Fruit fly (Drosophila melanogaster) whole organism, embryonic: ENCODE measurements around the gene CG4972.
A peak's percentile ranks its signal among the peaks of the same experiment; 100 is the strongest.

Experiments
- Blimp-1 ChIP-seq: fragments of 200-800 bp; sonication (Bioruptor generic); optimal IDR thresholded peaks from 3 replicates; lab custom pipeline; 2018; ENCODE audit warnings: missing biosample characterization, missing genetic modification characterization, mild to moderate bottlenecking, moderate library complexity, missing genetic modification reagents
- CG10267 ChIP-seq: fragments of 200-800 bp; sonication (Bioruptor generic); optimal IDR thresholded peaks from 2 replicates; lab custom pipeline; 2018; ENCODE audit warnings: missing biosample characterization, mild to moderate bottlenecking, missing genetic modification characterization, moderate library complexity
- CG10321 ChIP-seq: fragments of 200-800 bp; sonication (Bioruptor generic); IDR thresholded peaks from 2 replicates; pipeline ENCODE4 v1.3.6; 2022; ENCODE audit warnings: missing biosample characterization, missing genetic modification characterization
- CG12299 ChIP-seq: fragments of 200-800 bp; sonication (Bioruptor generic); optimal IDR thresholded peaks from 2 replicates; lab custom pipeline; 2018; ENCODE audit warnings: missing biosample characterization, mild to moderate bottlenecking, missing genetic modification characterization
- CG17912 ChIP-seq: fragments of 200-800 bp; sonication (Bioruptor generic); optimal IDR thresholded peaks from 2 replicates; lab custom pipeline; 2018; ENCODE audit warnings: missing biosample characterization, mild to moderate bottlenecking, missing genetic modification characterization
- CG18262 ChIP-seq: fragments of 200-800 bp; optimal IDR thresholded peaks from 3 replicates; lab custom pipeline; 2019; ENCODE audit warnings: missing biosample characterization, mild to moderate bottlenecking, missing genetic modification characterization, moderate library complexity
- CG31224 ChIP-seq: fragments of 200-800 bp; sonication (Bioruptor generic); IDR thresholded peaks from 2 replicates; pipeline ENCODE4 v1.3.6; 2022; ENCODE audit warnings: missing biosample characterization, missing genetic modification characterization
- CG32767 ChIP-seq: fragments of 200-800 bp; sonication (Bioruptor generic); IDR thresholded peaks from 2 replicates; pipeline ENCODE4 v1.3.6; 2022; ENCODE audit warnings: missing biosample characterization, missing genetic modification characterization
- CG4424 ChIP-seq: fragments of 200-800 bp; sonication (Bioruptor generic); optimal IDR thresholded peaks from 3 replicates; lab custom pipeline; 2016; ENCODE audit warnings: missing biosample characterization, missing genetic modification characterization
- CG4617 ChIP-seq: fragments of 200-800 bp; sonication (Bioruptor generic); optimal IDR thresholded peaks from 3 replicates; lab custom pipeline; 2016; ENCODE audit warnings: missing biosample characterization, missing genetic modification characterization, borderline replicate concordance
- CG4820 ChIP-seq: fragments of 200-800 bp; sonication (Bioruptor generic); optimal IDR thresholded peaks from 3 replicates; lab custom pipeline; 2016; ENCODE audit warnings: missing biosample characterization, missing genetic modification characterization
- CG6654 ChIP-seq: fragments of 200-800 bp; sonication (Bioruptor generic); optimal IDR thresholded peaks from 2 replicates; lab custom pipeline; 2017; ENCODE audit warnings: missing biosample characterization, mild to moderate bottlenecking, missing genetic modification characterization
- CG7372 ChIP-seq: fragments of 200-800 bp; sonication (Bioruptor generic); IDR thresholded peaks from 2 replicates; pipeline ENCODE4 v1.3.6; 2022; ENCODE audit warnings: missing biosample characterization, missing genetic modification characterization
- CG8281 ChIP-seq: fragments of 200-800 bp; sonication (Bioruptor generic); optimal IDR thresholded peaks from 2 replicates; lab custom pipeline; 2018; ENCODE audit warnings: missing biosample characterization, mild to moderate bottlenecking, missing genetic modification characterization, moderate library complexity
- CG8290 ChIP-seq, 3 experiments: fragments of 200-800 bp; sonication (Bioruptor generic); optimal IDR thresholded peaks; 2 replicates each; lab custom pipeline; 2016 to 2019; ENCODE audit warnings: missing biosample characterization in 3 of 3, missing genetic modification characterization in 3 of 3, mild to moderate bottlenecking in 2 of 3, moderate library complexity in 1 of 3
- CG9215 ChIP-seq: fragments of 200-800 bp; sonication (Bioruptor generic); IDR thresholded peaks from 2 replicates; pipeline ENCODE4 v1.3.6; 2022; ENCODE audit warnings: missing biosample characterization, missing genetic modification characterization
- CG9437 ChIP-seq: fragments of 200-800 bp; sonication (Bioruptor generic); optimal IDR thresholded peaks from 2 replicates; lab custom pipeline; 2018; ENCODE audit warnings: missing biosample characterization, mild to moderate bottlenecking, missing genetic modification characterization
- CG9797 ChIP-seq: fragments of 200-800 bp; sonication (Bioruptor generic); optimal IDR thresholded peaks from 3 replicates; lab custom pipeline; 2018; ENCODE audit warnings: missing biosample characterization, mild to moderate bottlenecking, missing genetic modification characterization
- CTCF ChIP-seq: fragments of 200-800 bp; sonication (Bioruptor generic); optimal IDR thresholded peaks from 2 replicates; lab custom pipeline; 2017; ENCODE audit warnings: missing biosample characterization, mild to moderate bottlenecking, missing genetic modification characterization, moderate library complexity
- GATAe ChIP-seq: fragments of 200-800 bp; sonication (Bioruptor generic); conservative IDR thresholded peaks from 2 replicates; pipeline ENCODE4 v1.3.6; 2022; ENCODE audit warnings: missing biosample characterization, missing genetic modification characterization
- HLH3B ChIP-seq: fragments of 200-800 bp; sonication (Bioruptor generic); IDR thresholded peaks from 2 replicates; pipeline ENCODE4 v1.3.6; 2022; ENCODE audit warnings: missing biosample characterization, missing genetic modification characterization
- Hmr ChIP-seq: fragments of 200-800 bp; sonication (Bioruptor generic); optimal IDR thresholded peaks from 3 replicates; lab custom pipeline; 2017; ENCODE audit warnings: mild to moderate bottlenecking, missing biosample characterization, missing genetic modification reagents, missing genetic modification characterization
- Hr3 ChIP-seq: fragments of 200-800 bp; sonication (Bioruptor generic); optimal IDR thresholded peaks from 3 replicates; lab custom pipeline; 2016; ENCODE audit warnings: missing biosample characterization, missing genetic modification characterization
- Oli ChIP-seq: fragments of 200-800 bp; sonication (Bioruptor generic); optimal IDR thresholded peaks from 2 replicates; lab custom pipeline; 2018; ENCODE audit warnings: missing biosample characterization, mild to moderate bottlenecking, missing genetic modification characterization, moderate library complexity
- Opbp ChIP-seq: fragments of 200-800 bp; sonication (Bioruptor generic); IDR thresholded peaks from 3 replicates; pipeline ENCODE4 v1.3.6; 2022; ENCODE audit warnings: missing biosample characterization, missing genetic modification characterization; ENCODE audit not compliant: partially characterized antibody
- Ravus ChIP-seq: fragments of 200-800 bp; sonication (Bioruptor generic); IDR thresholded peaks from 2 replicates; pipeline ENCODE4 v1.3.6; 2022; ENCODE audit warnings: missing biosample characterization, missing genetic modification characterization
- Scr ChIP-seq: fragments of 200-800 bp; sonication (Bioruptor generic); IDR thresholded peaks from 2 replicates; pipeline ENCODE4 v1.3.6; 2022; ENCODE audit warnings: missing biosample characterization, missing genetic modification characterization; ENCODE audit not compliant: partially characterized antibody
- Sry-δ ChIP-seq: fragments of 200-800 bp; sonication (Bioruptor generic); optimal IDR thresholded peaks from 2 replicates; lab custom pipeline; 2016; ENCODE audit warnings: missing biosample characterization, missing genetic modification characterization
- Vsx1 ChIP-seq: fragments of 200-800 bp; sonication (Bioruptor generic); optimal IDR thresholded peaks from 2 replicates; lab custom pipeline; 2017; ENCODE audit warnings: missing biosample characterization, mild to moderate bottlenecking, missing genetic modification characterization, missing genetic modification reagents
- ac ChIP-seq: fragments of 200-800 bp; sonication (Bioruptor generic); optimal IDR thresholded peaks from 3 replicates; lab custom pipeline; 2017; ENCODE audit warnings: missing biosample characterization, mild to moderate bottlenecking, missing genetic modification characterization
- ase ChIP-seq: fragments of 200-800 bp; sonication (Bioruptor generic); IDR thresholded peaks from 3 replicates; pipeline ENCODE4 v1.3.6; 2022; ENCODE audit warnings: missing biosample characterization, missing genetic modification characterization
- br ChIP-seq: fragments of >200 bp; optimal IDR thresholded peaks from 2 replicates; lab custom pipeline; 2017
- crp ChIP-seq, 2 experiments: fragments of 200-800 bp; sonication (Bioruptor generic); optimal IDR thresholded peaks; 2 replicates in 1 of 2; 3 replicates in 1 of 2; lab custom pipeline; 2017; ENCODE audit warnings: missing biosample characterization in 2 of 2, missing genetic modification characterization in 2 of 2, mild to moderate bottlenecking in 1 of 2, moderate library complexity in 1 of 2
- danr ChIP-seq: fragments of 200-800 bp; sonication (Bioruptor generic); IDR thresholded peaks from 2 replicates; pipeline ENCODE4 v1.3.6; 2022; ENCODE audit warnings: missing biosample characterization, missing genetic modification characterization
- ems ChIP-seq: fragments of 200-800 bp; sonication (Bioruptor generic); optimal IDR thresholded peaks from 3 replicates; lab custom pipeline; 2016; ENCODE audit warnings: missing biosample characterization, missing genetic modification characterization
- gce ChIP-seq: fragments of 200-800 bp; sonication (Bioruptor generic); IDR thresholded peaks from 3 replicates; pipeline ENCODE4 v1.3.6; 2022; ENCODE audit warnings: missing biosample characterization, missing genetic modification characterization
- gcm ChIP-seq: fragments of 200-800 bp; sonication (Bioruptor generic); optimal IDR thresholded peaks from 2 replicates; lab custom pipeline; 2019; ENCODE audit warnings: missing biosample characterization, mild to moderate bottlenecking, missing genetic modification characterization, moderate library complexity
- hbn ChIP-seq: fragments of 200-800 bp; sonication (Bioruptor generic); IDR thresholded peaks from 2 replicates; pipeline ENCODE4 v1.3.6; 2022; ENCODE audit warnings: missing biosample characterization, missing genetic modification characterization; ENCODE audit not compliant: partially characterized antibody
- ind ChIP-seq: fragments of 200-800 bp; sonication (Bioruptor generic); optimal IDR thresholded peaks from 3 replicates; lab custom pipeline; 2016; ENCODE audit warnings: missing biosample characterization, missing genetic modification characterization
- jing ChIP-seq: fragments of 200-800 bp; sonication (Bioruptor generic); optimal IDR thresholded peaks from 2 replicates; lab custom pipeline; 2018; ENCODE audit warnings: missing biosample characterization, mild to moderate bottlenecking, missing genetic modification characterization
- jumu ChIP-seq: fragments of 200-800 bp; sonication (Bioruptor generic); optimal IDR thresholded peaks from 3 replicates; lab custom pipeline; 2016; ENCODE audit warnings: missing biosample characterization, missing genetic modification characterization
- kay ChIP-seq: fragments of 200-800 bp; sonication (Bioruptor generic); optimal IDR thresholded peaks from 2 replicates; lab custom pipeline; 2016; ENCODE audit warnings: missing biosample characterization, missing genetic modification characterization
- lmd ChIP-seq: fragments of 200-800 bp; sonication (Bioruptor generic); IDR thresholded peaks from 2 replicates; pipeline ENCODE4 v1.3.6; 2022; ENCODE audit warnings: missing biosample characterization, missing genetic modification characterization
- lola ChIP-seq, 3 experiments: fragments of >200 bp in 2 of 3; fragments of 200-800 bp in 1 of 3; sonication (Bioruptor generic) in 1 of 3; optimal IDR thresholded peaks; 2 replicates each; lab custom pipeline; 2017 to 2019; ENCODE audit warnings: missing biosample characterization in 3 of 3, missing genetic modification characterization in 3 of 3, mild to moderate bottlenecking in 1 of 3, moderate library complexity in 1 of 3
- nom ChIP-seq: fragments of 200-800 bp; sonication (Bioruptor generic); optimal IDR thresholded peaks from 2 replicates; lab custom pipeline; 2017; ENCODE audit warnings: missing biosample characterization, missing genetic modification characterization, mild to moderate bottlenecking, moderate library complexity, missing genetic modification reagents
- pb ChIP-seq: fragments of 200-800 bp; sonication (Bioruptor generic); optimal IDR thresholded peaks from 3 replicates; lab custom pipeline; 2016; ENCODE audit warnings: missing biosample characterization, missing genetic modification characterization
- salm ChIP-seq: fragments of 200-800 bp; sonication (Bioruptor generic); optimal IDR thresholded peaks from 2 replicates; lab custom pipeline; 2018; ENCODE audit warnings: missing biosample characterization, mild to moderate bottlenecking, missing genetic modification characterization
- scrt ChIP-seq: fragments of 200-800 bp; sonication (Bioruptor generic); optimal IDR thresholded peaks from 2 replicates; lab custom pipeline; 2018; ENCODE audit warnings: missing biosample characterization, mild to moderate bottlenecking, missing genetic modification characterization, moderate library complexity
- trh ChIP-seq: fragments of 200-800 bp; sonication (Bioruptor generic); optimal IDR thresholded peaks from 2 replicates; lab custom pipeline; 2016; ENCODE audit warnings: missing biosample characterization, missing genetic modification characterization
- vnd ChIP-seq: fragments of 200-800 bp; sonication (Bioruptor generic); IDR thresholded peaks from 3 replicates; pipeline ENCODE4 v1.3.6; 2022; ENCODE audit warnings: missing biosample characterization, missing genetic modification characterization; ENCODE audit not compliant: partially characterized antibody
- vvl ChIP-seq: fragments of 200-800 bp; sonication (Bioruptor generic); IDR thresholded peaks from 2 replicates; pipeline ENCODE4 v1.3.6; 2022; ENCODE audit warnings: missing biosample characterization, missing genetic modification characterization

The CG4972 gene

DNA sequence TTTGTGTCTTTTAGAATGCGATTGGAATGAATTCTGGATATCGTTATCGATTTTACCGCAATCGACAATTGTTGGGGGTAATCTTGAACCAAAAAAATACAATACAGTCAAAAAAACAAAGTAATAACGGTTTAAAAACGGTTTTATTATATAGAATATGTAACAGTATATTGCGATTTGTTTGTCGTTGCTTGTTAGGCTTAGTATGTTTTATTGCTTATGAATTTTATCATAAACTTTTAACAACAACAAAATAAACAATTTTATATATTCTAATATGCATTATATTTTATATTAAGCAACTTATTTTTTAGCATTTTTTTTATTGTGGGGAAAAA, 14.8 kb upstream of the CG4972 start, which contains the start of gene CYLD (continued):
- no peak for TF ChIP-seq CG32767 (GFP tag; lab: Robert Waterston, UW)
- TF ChIP-seq CG18262 (tag; lab: Kevin White, UChicago) = peak; percentile 83
- no peak for TF ChIP-seq gce (GFP tag; lab: Robert Waterston, UW)
- peak; percentile 87 for TF ChIP-seq vvl
- no peak for TF ChIP-seq CG6654 (GFP tag; lab: Kevin White, UChicago)
- TF ChIP-seq CG17912 = no peak
- no peak for TF ChIP-seq trh
- TF ChIP-seq CG8290 (GFP tag; optimal IDR thresholded peaks at IDR 0.05; lab: Kevin White, UChicago) = peak; percentile 4
- peak in 1 of 2 experiments; percentile 75 for TF ChIP-seq CG8290 (tag; optimal IDR thresholded peaks at IDR 0.05; lab: Kevin White, UChicago)
- TF ChIP-seq lola (GFP tag; optimal IDR thresholded peaks at IDR 0.05; lab: Kevin White, UChicago) = peak in 1 of 3 experiments; percentile 56
- peak; percentile 71 for TF ChIP-seq CG4424 (GFP tag; lab: Kevin White, UChicago)
- TF ChIP-seq GATAe (GFP tag; lab: Robert Waterston, UW) = no peak
- TF ChIP-seq vnd = no peak
- peak; percentile 39 for TF ChIP-seq Sry-δ (GFP tag; lab: Kevin White, UChicago)
- no peak for TF ChIP-seq ac
- TF ChIP-seq jumu (GFP tag; lab: Kevin White, UChicago) = no peak
- peak; percentile 71 for TF ChIP-seq Hr3 (GFP tag; lab: Kevin White, UChicago)
- TF ChIP-seq pb = no peak
- TF ChIP-seq Ravus (GFP tag; lab: Robert Waterston, UW) = no peak; the same call in 1 of the 2 replicates
- no peak for TF ChIP-seq CG9797
- peak; percentile 58 for TF ChIP-seq ind
- TF ChIP-seq scrt (GFP tag; lab: Kevin White, UChicago) = no peak
- TF ChIP-seq jing (GFP tag; lab: Kevin White, UChicago) = no peak
- TF ChIP-seq salm (tag; lab: Kevin White, UChicago) = peak; percentile 63
- TF ChIP-seq Opbp (GFP tag; lab: Robert Waterston, UW) = no peak
- TF ChIP-seq Scr (GFP tag; lab: Robert Waterston, UW) = no peak; the same call in 1 of the 2 replicates
- TF ChIP-seq Vsx1 = peak; percentile 15
- TF ChIP-seq ems = no peak
- TF ChIP-seq CG4617 = peak; percentile 33
- peak; percentile 44; the same call in 1 of the 2 replicates for TF ChIP-seq HLH3B (GFP tag; lab: Robert Waterston, UW)
- TF ChIP-seq ase (GFP tag; lab: Robert Waterston, UW) = no peak; the same call in 2 of the 3 replicates
- TF ChIP-seq nom (GFP tag; lab: Kevin White, UChicago) = peak; percentile 26
- no peak for TF ChIP-seq br
- TF ChIP-seq CG9437 = peak; percentile 50
- peak; percentile 59 for TF ChIP-seq Oli (tag; lab: Kevin White, UChicago)
- TF ChIP-seq Hmr (GFP tag; lab: Kevin White, UChicago) = no peak
- no peak for TF ChIP-seq crp (GFP tag; optimal IDR thresholded peaks at IDR 0.05; lab: Kevin White, UChicago)
- TF ChIP-seq hbn = no peak
- TF ChIP-seq CG12299 (tag; lab: Kevin White, UChicago) = peak; percentile 75
- no peak for TF ChIP-seq CG10321 (GFP tag; lab: Robert Waterston, UW)
- TF ChIP-seq gcm = peak; percentile 73
- TF ChIP-seq danr (GFP tag; lab: Robert Waterston, UW) = no peak
- peak; percentile 60 for TF ChIP-seq CG4820 (GFP tag; lab: Kevin White, UChicago)
- TF ChIP-seq lmd (GFP tag; lab: Robert Waterston, UW) = no peak; the same call in 1 of the 2 replicates
- TF ChIP-seq CG9215 (GFP tag; lab: Robert Waterston, UW) = no peak
- TF ChIP-seq CG7372 = no peak
- no peak for TF ChIP-seq CG31224 (GFP tag; lab: Robert Waterston, UW)
- no peak for TF ChIP-seq CTCF (GFP tag; lab: Kevin White, UChicago)
- TF ChIP-seq CG8281 = peak; percentile 14
- TF ChIP-seq Blimp-1 (GFP tag; lab: Kevin White, UChicago) = peak; percentile 78
- peak; percentile 28 for TF ChIP-seq kay (GFP tag; lab: Kevin White, UChicago)
- TF ChIP-seq CG10267 = peak; percentile 77
